Worm (Caenorhabditis elegans): Measurements from ENCODE around the gene srbc-14.

The srbc-14 gene

DNA sequence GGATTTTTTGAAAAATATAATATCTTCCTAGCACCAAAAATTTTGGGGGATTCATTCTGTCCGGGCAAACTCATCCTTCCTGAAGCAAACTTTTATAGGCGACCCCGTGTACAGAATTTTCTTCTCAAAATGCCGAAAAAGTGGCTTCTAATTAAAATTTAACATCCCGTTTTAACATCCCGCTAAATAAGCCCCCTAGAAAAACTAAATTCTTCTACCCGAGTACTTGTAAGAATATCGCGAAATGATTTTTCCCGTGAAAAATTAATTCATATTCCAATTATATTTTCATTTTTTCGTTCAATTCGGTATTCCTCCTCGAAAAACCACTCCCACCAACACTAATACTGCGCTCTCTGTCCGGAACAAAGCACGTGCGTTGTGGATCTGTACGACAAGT is 2.6 kb downstream of the srbc-14 start, which contains the start of gene T05E12.8:
Gene T05E12.8, plus strand, starts transcription at position 301 of the 400 bp plus-strand sequence.
- no peak for TF ChIP-seq zip-8 (tag; optimal IDR thresholded peaks at IDR 0.05)
- no peak for TF ChIP-seq mab-5 (tag; optimal IDR thresholded peaks at IDR 0.05)
- TF ChIP-seq mls-2 (tag; optimal IDR thresholded peaks at IDR 0.05) = no peak
- no peak for TF ChIP-seq drap-1 (GFP tag; optimal IDR thresholded peaks at IDR 0.05)
- TF ChIP-seq ham-2 (GFP tag; optimal IDR thresholded peaks at IDR 0.05) = no peak
- TF ChIP-seq elt-1 (tag; optimal IDR thresholded peaks at IDR 0.05; ENCODE audit: borderline replicate concordance, insufficient read depth) = no peak
- TF ChIP-seq ceh-39 (tag; optimal IDR thresholded peaks at IDR 0.05) = no peak
- no peak for TF ChIP-seq elt-3 (tag; optimal IDR thresholded peaks at IDR 0.05)

DNA sequence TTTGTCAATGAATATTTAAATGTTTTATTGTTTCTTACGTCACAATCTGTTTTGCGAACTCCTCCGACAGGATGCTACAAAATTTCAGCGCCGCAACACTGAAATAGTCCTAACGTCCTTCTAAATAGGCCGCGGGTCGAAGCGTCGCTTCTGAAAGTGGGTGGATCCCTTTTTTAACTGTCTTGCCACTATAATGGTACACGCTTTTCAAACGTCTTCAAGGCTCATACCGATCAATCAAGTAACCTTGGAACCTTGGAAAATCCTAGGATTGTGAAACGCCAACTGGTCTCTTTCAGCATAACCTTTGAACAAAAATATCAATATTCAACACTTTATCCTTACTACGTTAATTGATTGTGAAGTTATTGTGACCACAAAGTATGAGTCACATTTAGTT is 4.8 kb downstream of the srbc-14 start:
- TF ChIP-seq ztf-11 (tag; optimal IDR thresholded peaks at IDR 0.05) = no peak
- TF ChIP-seq hlh-1 (tag; optimal IDR thresholded peaks at IDR 0.05) = no peak
- no peak for TF ChIP-seq unc-120 (tag; optimal IDR thresholded peaks at IDR 0.05; ENCODE audit: poor library complexity, severe bottlenecking)
- no peak for TF ChIP-seq blmp-1 (tag; optimal IDR thresholded peaks at IDR 0.05)
- TF ChIP-seq nhr-76 (tag; optimal IDR thresholded peaks at IDR 0.05) = no peak

DNA sequence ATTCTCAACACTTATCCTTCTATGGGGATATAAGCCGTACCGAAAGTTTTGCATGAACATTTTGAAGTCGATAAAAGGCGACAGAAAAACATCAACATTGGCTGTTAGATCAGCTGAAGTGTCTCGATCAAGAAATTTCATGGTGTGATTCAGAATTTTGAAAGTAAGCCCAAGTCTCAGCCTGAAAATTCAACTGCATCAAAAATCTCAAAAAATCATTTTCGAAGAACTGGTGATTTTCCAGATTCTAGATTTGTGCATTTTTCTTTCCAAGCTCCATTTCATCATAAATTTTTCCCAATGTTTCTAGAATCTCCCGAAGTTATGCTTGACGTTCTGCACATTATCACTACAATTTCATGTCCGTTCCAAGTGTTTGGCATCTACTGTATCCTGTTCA is 6.8 kb downstream of the srbc-14 start, which contains the start of gene srh-255:
Gene srh-255, plus strand, starts transcription at position 301 of the 400 bp plus-strand sequence.
- TF ChIP-seq nhr-28 (tag; optimal IDR thresholded peaks at IDR 0.05) (no peak), nhr-76 (tag; optimal IDR thresholded peaks at IDR 0.05) (no peak), hlh-1 (tag; optimal IDR thresholded peaks at IDR 0.05) (no peak), M03D4.4 (tag; optimal IDR thresholded peaks at IDR 0.05) (no peak), blmp-1 (tag; optimal IDR thresholded peaks at IDR 0.05) (no peak), ztf-11 (tag; optimal IDR thresholded peaks at IDR 0.05) (no peak)

DNA sequence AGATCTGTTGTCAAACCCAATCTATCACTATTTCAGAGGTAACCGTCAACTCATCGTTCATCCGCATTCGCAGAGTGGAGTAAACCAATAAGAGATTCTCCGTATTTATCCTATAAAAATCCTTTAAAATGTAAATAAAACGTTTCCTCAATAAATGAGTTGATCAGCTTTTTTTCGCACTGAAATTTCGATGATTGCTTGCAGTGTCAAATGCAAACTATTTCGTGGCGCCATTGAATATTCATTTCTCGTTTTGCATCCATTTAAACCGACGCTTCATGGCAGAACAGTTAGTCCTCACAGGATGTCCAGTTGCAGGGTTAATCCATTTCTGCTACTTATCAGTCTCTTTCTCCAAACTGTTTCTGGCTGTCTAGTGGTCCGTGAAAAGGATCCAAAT is 9.9 kb downstream of the srbc-14 start, which contains the start of gene F28B1.9:
Gene F28B1.9, plus strand, starts transcription at position 301 of the 400 bp plus-strand sequence.
- TF ChIP-seq unc-39 (tag; optimal IDR thresholded peaks at IDR 0.05) = no peak
- TF ChIP-seq blmp-1 (tag; optimal IDR thresholded peaks at IDR 0.05) = no peak
- TF ChIP-seq flh-1 (GFP tag; optimal IDR thresholded peaks at IDR 0.05) = no peak

DNA sequence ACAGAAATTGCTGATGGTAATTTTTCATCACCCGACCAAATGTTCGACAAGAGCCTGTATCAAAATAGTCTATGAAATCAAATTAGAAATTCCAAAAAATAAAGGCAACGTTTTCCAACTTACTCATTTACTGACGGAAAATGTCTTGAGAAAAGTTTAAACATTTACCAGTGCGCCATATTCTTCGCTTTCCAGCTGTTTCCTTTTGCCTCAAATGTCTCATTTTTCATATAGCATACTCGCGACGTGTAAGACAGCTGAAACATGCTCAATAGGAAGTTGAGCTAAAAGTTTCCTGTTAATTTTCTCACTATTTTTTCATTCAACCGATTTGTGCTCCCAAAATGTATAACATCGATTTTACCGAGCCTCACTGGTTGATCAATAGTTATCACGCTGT is 11.5 kb downstream of the srbc-14 start, which contains the start of gene sri-66:
Gene sri-66, plus strand, starts transcription at position 301 of the 400 bp plus-strand sequence.
- TF ChIP-seq snpc-4 (tag; optimal IDR thresholded peaks at IDR 0.05) (no peak), drap-1 (GFP tag; optimal IDR thresholded peaks at IDR 0.05) (no peak), ceh-83 (GFP tag; optimal IDR thresholded peaks at IDR 0.05) (no peak), mep-1 (tag; optimal IDR thresholded peaks at IDR 0.05) (no peak), cnd-1 (tag; optimal IDR thresholded peaks at IDR 0.05) (no peak), elt-3 (tag; optimal IDR thresholded peaks at IDR 0.05) (no peak), hlh-1 (tag; optimal IDR thresholded peaks at IDR 0.05) (no peak), flh-1 (GFP tag; optimal IDR thresholded peaks at IDR 0.05) (no peak)

DNA sequence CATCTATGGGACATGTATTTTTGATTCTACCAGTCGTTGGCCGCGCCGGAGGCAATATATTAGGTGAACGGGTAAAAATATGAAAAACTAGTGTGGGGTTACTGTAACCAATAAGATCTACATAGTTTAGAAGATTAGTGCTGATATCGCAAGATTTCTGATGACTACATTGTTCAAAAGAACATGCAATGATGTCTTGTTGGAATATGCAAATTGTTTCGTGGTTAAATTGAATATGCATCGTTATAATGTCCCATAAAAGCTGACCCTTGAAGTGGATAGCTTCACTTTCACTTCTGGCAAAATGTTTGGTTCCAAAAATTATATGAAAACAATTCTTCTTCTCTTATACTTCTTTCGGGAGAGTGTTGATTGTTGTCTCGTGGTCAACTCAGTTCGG is 27.0 kb downstream of the srbc-14 start, which contains the start of gene F28B1.2:
Gene F28B1.2, plus strand, starts transcription at position 301 of the 400 bp plus-strand sequence.
- TF ChIP-seq cnd-1 (tag; optimal IDR thresholded peaks at IDR 0.05) (no peak), ham-2 (GFP tag; optimal IDR thresholded peaks at IDR 0.05) (no peak), lsy-2 (tag; optimal IDR thresholded peaks at IDR 0.05) (no peak), elt-3 (tag; optimal IDR thresholded peaks at IDR 0.05) (no peak), lin-13 (tag; optimal IDR thresholded peaks at IDR 0.05) (no peak), nhr-76 (tag; optimal IDR thresholded peaks at IDR 0.05) (no peak), nhr-12 (tag; optimal IDR thresholded peaks at IDR 0.05) (no peak), ces-1 (GFP tag; optimal IDR thresholded peaks at IDR 0.05) (no peak), blmp-1 (tag; optimal IDR thresholded peaks at IDR 0.05) (no peak), ceh-43 (GFP tag; optimal IDR thresholded peaks at IDR 0.05) (no peak), sem-2 (GFP tag; optimal IDR thresholded peaks at IDR 0.05) (no peak), bed-3 (GFP tag; optimal IDR thresholded peaks at IDR 0.05) (no peak), unc-39 (tag; optimal IDR thresholded peaks at IDR 0.05) (no peak)

DNA sequence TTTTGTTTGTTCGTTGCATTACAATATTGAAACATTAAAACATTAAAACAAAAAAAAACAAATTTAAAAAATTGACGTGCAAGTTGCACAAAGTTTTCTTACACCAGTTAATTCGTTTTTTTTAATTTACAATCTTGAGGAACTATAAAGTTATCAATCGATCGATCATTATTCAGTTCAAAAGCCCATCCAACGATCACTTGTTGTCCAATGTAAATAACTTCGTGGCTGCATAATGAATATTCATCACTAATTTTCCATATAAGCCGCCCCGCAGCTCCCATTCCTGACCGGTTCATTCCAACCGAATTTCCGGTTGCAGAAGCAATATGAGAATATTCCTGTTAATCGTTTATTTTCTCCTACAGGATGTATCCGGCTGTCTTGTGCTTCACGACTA is 29.2 kb downstream of the srbc-14 start, which contains the start of gene hpo-33:
Gene hpo-33, plus strand, starts transcription at position 301 of the 400 bp plus-strand sequence.
- TF ChIP-seq lin-13 (tag; optimal IDR thresholded peaks at IDR 0.05) = no peak
- no peak for TF ChIP-seq unc-62 (GFP tag; optimal IDR thresholded peaks at IDR 0.05)
- TF ChIP-seq elt-1 (tag; optimal IDR thresholded peaks at IDR 0.05; ENCODE audit: borderline replicate concordance, insufficient read depth) = no peak
- no peak for TF ChIP-seq ces-1 (GFP tag; optimal IDR thresholded peaks at IDR 0.05)
- TF ChIP-seq nhr-76 (tag; optimal IDR thresholded peaks at IDR 0.05) = no peak
- no peak for TF ChIP-seq nhr-2 (tag; optimal IDR thresholded peaks at IDR 0.05)
- TF ChIP-seq nhr-28 (tag; optimal IDR thresholded peaks at IDR 0.05) = no peak
- no peak for TF ChIP-seq sptf-1 (tag; optimal IDR thresholded peaks at IDR 0.05)
- TF ChIP-seq pha-4 (tag; optimal IDR thresholded peaks at IDR 0.05) = no peak
- TF ChIP-seq flh-1 (GFP tag; optimal IDR thresholded peaks at IDR 0.05) = no peak
- no peak for TF ChIP-seq elt-3 (tag; optimal IDR thresholded peaks at IDR 0.05)
- TF ChIP-seq mep-1 (tag; optimal IDR thresholded peaks at IDR 0.05) = no peak
- no peak for TF ChIP-seq drap-1 (GFP tag; optimal IDR thresholded peaks at IDR 0.05)
- no peak for TF ChIP-seq hlh-1 (tag; optimal IDR thresholded peaks at IDR 0.05)
